Worm (Caenorhabditis elegans) whole organism, mixed stage, embryonic: ENCODE measurements around the gene C25D7.15.

Source experiments
- M03D4.4 ChIP-seq: sonication (generic microtip); optimal IDR thresholded peaks from 2 replicates; lab custom pipeline; 2017; ENCODE audit warnings: mild to moderate bottlenecking, missing genetic modification characterization, missing compliant biosample characterization
- bed-3 ChIP-seq: fragments of 200-800 bp; sonication (Bioruptor generic); optimal IDR thresholded peaks from 3 replicates; lab custom pipeline; 2018; ENCODE audit warnings: mild to moderate bottlenecking, missing genetic modification characterization, moderate library complexity, missing compliant biosample characterization
- ceh-43 ChIP-seq: fragments of 200-800 bp; sonication (Bioruptor generic); optimal IDR thresholded peaks from 2 replicates; lab custom pipeline; 2018; ENCODE audit warnings: mild to moderate bottlenecking, missing genetic modification characterization, moderate library complexity, missing compliant biosample characterization
- ceh-83 ChIP-seq: fragments of 200-800 bp; sonication (Bioruptor generic); optimal IDR thresholded peaks from 2 replicates; lab custom pipeline; 2018; ENCODE audit warnings: mild to moderate bottlenecking, missing genetic modification characterization, missing compliant biosample characterization
- ces-1 ChIP-seq: fragments of 150-350 bp; optimal IDR thresholded peaks from 2 replicates; lab custom pipeline; 2014; ENCODE audit warnings: missing biosample characterization, missing genetic modification reagents, missing genetic modification characterization
- cnd-1 ChIP-seq: fragments of 200-800 bp; sonication (Bioruptor generic); optimal IDR thresholded peaks from 2 replicates; lab custom pipeline; 2018; ENCODE audit warnings: mild to moderate bottlenecking, missing genetic modification characterization, missing compliant biosample characterization
- drap-1 ChIP-seq: fragments of 200-800 bp; sonication (Bioruptor generic); optimal IDR thresholded peaks from 3 replicates; lab custom pipeline; 2018; ENCODE audit warnings: mild to moderate bottlenecking, missing genetic modification characterization, missing compliant biosample characterization
- elt-1 ChIP-seq: sonication (generic microtip); optimal IDR thresholded peaks from 2 replicates; lab custom pipeline; 2017; ENCODE audit warnings: missing genetic modification characterization, mild to moderate bottlenecking, missing compliant biosample characterization, antibody characterized with exemption, moderate library complexity, borderline replicate concordance; ENCODE audit not compliant: insufficient read depth
- ham-2 ChIP-seq: fragments of 200-800 bp; sonication (Bioruptor generic); optimal IDR thresholded peaks from 2 replicates; lab custom pipeline; 2018; ENCODE audit warnings: mild to moderate bottlenecking, missing genetic modification characterization, missing compliant biosample characterization
- hlh-1 ChIP-seq: fragments of 150-350 bp; optimal IDR thresholded peaks from 2 replicates; lab custom pipeline; 2014; ENCODE audit warnings: missing biosample characterization, missing genetic modification reagents, missing genetic modification characterization
- lin-13 ChIP-seq: fragments of 150-350 bp; optimal IDR thresholded peaks from 2 replicates; lab custom pipeline; 2014; ENCODE audit warnings: missing biosample characterization, missing genetic modification characterization
- lin-32 ChIP-seq: fragments of 200-800 bp; sonication (Bioruptor generic); optimal IDR thresholded peaks from 2 replicates; lab custom pipeline; 2018; ENCODE audit warnings: mild to moderate bottlenecking, missing genetic modification characterization, missing compliant biosample characterization
- lsy-2 ChIP-seq: fragments of 150-350 bp; optimal IDR thresholded peaks from 2 replicates; lab custom pipeline; 2014; ENCODE audit warnings: missing biosample characterization, missing genetic modification characterization
- mab-5 ChIP-seq: fragments of 150-350 bp; optimal IDR thresholded peaks from 2 replicates; lab custom pipeline; 2014; ENCODE audit warnings: missing biosample characterization, missing genetic modification characterization
- mep-1 ChIP-seq: fragments of 150-350 bp; optimal IDR thresholded peaks from 2 replicates; lab custom pipeline; 2017; ENCODE audit warnings: missing biosample characterization, missing genetic modification reagents, missing genetic modification characterization, inconsistent platforms
- mls-2 ChIP-seq: sonication (generic microtip); optimal IDR thresholded peaks from 2 replicates; lab custom pipeline; 2016; ENCODE audit warnings: mild to moderate bottlenecking, missing genetic modification characterization, moderate library complexity, missing compliant biosample characterization
- nhr-12 ChIP-seq: fragments of 150-350 bp; optimal IDR thresholded peaks from 2 replicates; lab custom pipeline; 2014; ENCODE audit warnings: missing biosample characterization, missing genetic modification characterization
- nhr-2 ChIP-seq: fragments of 150-350 bp; optimal IDR thresholded peaks from 2 replicates; lab custom pipeline; 2014; ENCODE audit warnings: missing biosample characterization, missing genetic modification characterization
- nhr-237 ChIP-seq: fragments of 150-350 bp; optimal IDR thresholded peaks from 2 replicates; lab custom pipeline; 2014; ENCODE audit warnings: missing biosample characterization, missing genetic modification characterization
- nhr-76 ChIP-seq: sonication (generic microtip); optimal IDR thresholded peaks from 2 replicates; lab custom pipeline; 2017; ENCODE audit warnings: missing biosample characterization, missing genetic modification characterization
- pha-4 ChIP-seq: fragments of 150-350 bp; optimal IDR thresholded peaks from 2 replicates; lab custom pipeline; 2018; ENCODE audit warnings: missing biosample characterization, missing genetic modification reagents, missing genetic modification characterization
- sem-2 ChIP-seq: fragments of 200-800 bp; sonication (Bioruptor generic); optimal IDR thresholded peaks from 2 replicates; lab custom pipeline; 2018; ENCODE audit warnings: mild to moderate bottlenecking, missing genetic modification characterization, missing compliant biosample characterization
- unc-120 ChIP-seq: sonication (generic microtip); optimal IDR thresholded peaks from 2 replicates; lab custom pipeline; 2017; ENCODE audit warnings: missing genetic modification characterization, missing compliant biosample characterization; ENCODE audit not compliant: poor library complexity, severe bottlenecking
- unc-39 ChIP-seq: fragments of 150-350 bp; optimal IDR thresholded peaks from 2 replicates; lab custom pipeline; 2014; ENCODE audit warnings: missing biosample characterization, missing genetic modification characterization
- unc-62 ChIP-seq: fragments of 150-350 bp; optimal IDR thresholded peaks from 2 replicates; lab custom pipeline; 2014; ENCODE audit warnings: missing biosample characterization, missing genetic modification reagents, missing genetic modification characterization
- zip-8 ChIP-seq: fragments of 150-350 bp; optimal IDR thresholded peaks from 2 replicates; lab custom pipeline; 2014; ENCODE audit warnings: missing biosample characterization, missing genetic modification characterization
- ztf-11 ChIP-seq: fragments of 150-350 bp; optimal IDR thresholded peaks from 2 replicates; lab custom pipeline; 2014; ENCODE audit warnings: missing biosample characterization, missing genetic modification characterization

C25D7.15 gene

DNA sequence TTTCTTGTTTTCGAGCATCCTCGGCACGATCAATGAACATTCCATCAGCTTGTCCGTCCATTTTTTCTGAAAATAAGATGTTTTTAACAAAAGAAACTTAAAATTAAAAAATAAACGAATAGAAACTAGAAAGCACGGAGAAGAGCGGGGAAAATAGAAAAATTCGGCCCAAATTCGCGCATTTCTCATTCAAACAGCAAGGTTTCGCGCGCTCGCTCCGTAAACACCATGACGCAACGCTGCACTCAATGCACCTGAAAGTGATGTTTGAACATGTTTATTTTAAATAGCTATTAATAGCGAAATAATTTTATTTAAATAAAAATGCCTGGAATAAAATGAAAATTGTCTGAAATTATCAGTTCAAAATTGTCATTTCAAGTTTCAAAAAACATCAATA is at the start of gene C25D7.15, which contains the start of gene mcm-3:
Gene C25D7.15 (plus strand): TSS at position 275 of the 400 bp plus-strand sequence.
Gene mcm-3 (minus strand): TSS at position 66 of the 400 bp plus-strand sequence.
- TF ChIP-seq mls-2 (no peak), zip-8 (tag; lab: Kevin White, UChicago) (peak; percentile 44), drap-1 (GFP tag; lab: Kevin White, UChicago) (no peak), lsy-2 (peak; percentile 12), unc-39 (tag; lab: Kevin White, UChicago) (no peak), ces-1 (GFP tag; lab: Kevin White, UChicago) (peak; percentile 11)

DNA sequence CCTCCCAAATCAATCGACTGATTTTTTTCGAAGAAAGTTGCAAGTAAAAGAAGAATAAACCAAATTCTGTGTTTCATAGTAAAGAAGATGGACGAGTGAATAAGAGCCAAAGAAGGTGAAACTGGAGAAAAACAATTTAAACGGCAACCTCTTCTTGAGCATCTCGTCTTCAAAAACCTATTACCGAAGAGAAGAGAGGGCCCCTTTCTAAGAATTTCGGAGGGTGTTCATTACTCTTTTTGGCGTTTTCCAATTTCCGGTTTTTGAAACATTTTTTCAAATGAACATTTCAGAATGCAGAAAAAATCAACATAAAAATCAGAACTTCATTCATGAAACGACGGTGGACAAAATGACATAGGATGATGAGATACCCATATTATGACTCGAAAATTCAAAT is 48.0 kb upstream of the C25D7.15 start, which contains the start of gene nmr-2:
Gene nmr-2 (minus strand): TSS at position 101 of the 400 bp plus-strand sequence.
- no peak for TF ChIP-seq lin-32 (GFP tag; lab: Kevin White, UChicago)
- TF ChIP-seq lsy-2: no peak
- no peak for TF ChIP-seq unc-62 (GFP tag; lab: Kevin White, UChicago)
- TF ChIP-seq ces-1 (GFP tag; lab: Kevin White, UChicago): no peak
- no peak for TF ChIP-seq nhr-237 (tag; lab: Kevin White, UChicago)
- TF ChIP-seq ceh-83 (GFP tag; lab: Kevin White, UChicago): no peak

DNA sequence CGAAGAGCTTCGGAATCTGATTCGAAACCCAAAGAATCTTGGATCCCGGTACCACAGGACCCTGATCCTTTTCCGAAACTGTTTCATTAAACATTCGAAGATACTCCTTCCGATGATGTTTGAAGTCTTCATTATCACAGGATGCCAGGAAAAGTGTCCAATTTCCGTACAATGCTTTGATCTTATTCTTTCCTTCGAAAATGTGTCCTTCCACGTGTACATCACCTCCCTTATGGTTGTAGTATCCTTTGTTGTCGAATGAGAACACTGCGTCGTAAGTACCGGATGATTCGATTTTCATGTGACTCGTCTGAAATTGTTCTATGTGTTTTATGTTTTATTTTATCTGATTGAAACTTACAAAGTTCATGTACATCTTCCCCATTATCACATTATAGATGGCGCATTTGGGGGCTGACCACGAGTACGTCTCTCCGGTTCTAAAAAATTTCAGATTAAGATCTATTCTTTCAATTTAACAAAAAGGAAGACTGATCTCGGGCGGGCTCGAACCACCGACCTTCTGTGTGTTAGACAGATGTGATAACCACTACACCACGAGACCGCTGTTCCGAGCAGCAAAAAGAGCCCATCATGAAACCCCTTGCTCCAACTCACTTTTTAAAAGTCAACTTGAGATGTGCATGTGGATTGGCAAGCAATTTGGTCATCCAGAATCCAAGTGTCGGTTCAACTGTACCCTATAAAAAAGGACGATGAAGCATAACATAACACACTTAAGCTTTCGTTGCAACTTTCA is 46.9 kb upstream of the C25D7.15 start:
- TF ChIP-seq sem-2 (peak; percentile 10), mep-1 (tag; lab: Kevin White, UChicago) (no peak)

DNA sequence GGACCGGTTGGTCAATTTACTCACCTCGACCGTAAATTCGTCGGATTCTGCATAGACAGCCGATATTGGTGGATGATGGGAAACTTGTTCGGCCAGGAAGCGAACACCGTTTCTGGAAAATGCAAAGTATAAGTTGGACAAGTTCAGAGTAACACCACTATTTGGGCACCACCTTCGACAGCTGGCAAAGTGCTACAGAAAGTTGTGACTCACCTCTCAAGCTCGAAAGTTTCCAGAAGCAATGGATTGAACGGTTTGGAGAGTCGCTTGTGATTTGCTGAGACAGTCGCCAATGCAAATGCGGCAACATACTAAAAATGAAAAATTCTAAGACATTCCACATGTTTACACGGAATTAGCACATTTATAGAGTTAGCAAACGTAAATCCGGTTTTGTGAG is 46.3 kb upstream of the C25D7.15 start:
- TF ChIP-seq cnd-1 (no peak), lin-13 (no peak), hlh-1 (tag; lab: Kevin White, UChicago) (no peak), nhr-12 (no peak), unc-120 (tag; lab: Kevin White, UChicago) (no peak), nhr-2 (tag; lab: Kevin White, UChicago) (no peak), mab-5 (tag; lab: Kevin White, UChicago) (no peak), elt-1 (tag; lab: Kevin White, UChicago) (no peak), ztf-11 (no peak), M03D4.4 (tag; lab: Kevin White, UChicago) (no peak), bed-3 (GFP tag; lab: Kevin White, UChicago) (no peak), zip-8 (tag; lab: Kevin White, UChicago) (no peak)

DNA sequence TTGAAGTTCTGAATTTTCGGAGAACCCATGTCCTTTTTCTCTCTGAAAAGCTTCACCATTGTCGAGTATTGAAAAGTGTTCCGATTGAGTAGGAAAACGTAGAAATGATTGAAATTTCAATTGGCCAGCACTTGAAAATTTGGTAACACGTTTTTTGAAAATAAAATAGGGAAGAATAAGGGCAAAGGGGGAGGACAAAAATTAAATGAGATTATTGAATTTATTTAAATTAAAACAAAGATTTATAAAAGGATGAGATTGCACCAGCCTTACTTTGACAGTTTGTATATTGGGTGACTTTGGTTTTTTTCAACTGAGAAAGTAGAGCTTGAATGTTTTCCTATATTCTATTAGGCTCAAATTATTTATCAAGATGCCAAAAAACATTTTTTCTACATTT is 45.4 kb upstream of the C25D7.15 start, which contains the start of gene obr-2:
Gene obr-2 (minus strand): TSS at position 101 of the 400 bp plus-strand sequence.
- no peak for TF ChIP-seq unc-62 (GFP tag; lab: Kevin White, UChicago)
- TF ChIP-seq ztf-11: no peak
- TF ChIP-seq pha-4 (tag; lab: Kevin White, UChicago): no peak
- no peak for TF ChIP-seq ces-1 (GFP tag; lab: Kevin White, UChicago)
- no peak for TF ChIP-seq ceh-43 (GFP tag; lab: Kevin White, UChicago)
- no peak for TF ChIP-seq mls-2
- TF ChIP-seq lin-32 (GFP tag; lab: Kevin White, UChicago): no peak

DNA sequence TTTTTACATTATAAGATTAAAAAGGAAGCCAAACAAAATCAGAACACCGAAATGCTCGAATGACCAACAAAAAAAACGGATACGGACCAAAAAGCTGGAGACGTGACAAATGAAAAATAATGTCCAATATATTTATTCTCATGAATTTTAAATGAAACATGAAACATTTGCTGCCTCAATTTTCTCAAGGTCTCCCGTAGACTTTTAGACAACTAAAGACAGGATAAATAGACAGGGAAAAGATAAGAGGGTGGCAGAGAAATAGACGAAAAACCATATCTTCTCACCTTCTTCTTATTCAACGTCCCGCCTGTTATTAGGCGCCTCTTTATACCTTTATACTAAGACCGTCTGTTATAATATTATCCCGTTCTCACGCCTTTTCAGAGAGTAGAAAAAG is 43.8 kb upstream of the C25D7.15 start:
- TF ChIP-seq unc-120 (tag; lab: Kevin White, UChicago) (peak; percentile 6), ham-2 (no peak), lin-13 (no peak)
- TF ChIP-seq, all 35 proteins: peak for 1

DNA sequence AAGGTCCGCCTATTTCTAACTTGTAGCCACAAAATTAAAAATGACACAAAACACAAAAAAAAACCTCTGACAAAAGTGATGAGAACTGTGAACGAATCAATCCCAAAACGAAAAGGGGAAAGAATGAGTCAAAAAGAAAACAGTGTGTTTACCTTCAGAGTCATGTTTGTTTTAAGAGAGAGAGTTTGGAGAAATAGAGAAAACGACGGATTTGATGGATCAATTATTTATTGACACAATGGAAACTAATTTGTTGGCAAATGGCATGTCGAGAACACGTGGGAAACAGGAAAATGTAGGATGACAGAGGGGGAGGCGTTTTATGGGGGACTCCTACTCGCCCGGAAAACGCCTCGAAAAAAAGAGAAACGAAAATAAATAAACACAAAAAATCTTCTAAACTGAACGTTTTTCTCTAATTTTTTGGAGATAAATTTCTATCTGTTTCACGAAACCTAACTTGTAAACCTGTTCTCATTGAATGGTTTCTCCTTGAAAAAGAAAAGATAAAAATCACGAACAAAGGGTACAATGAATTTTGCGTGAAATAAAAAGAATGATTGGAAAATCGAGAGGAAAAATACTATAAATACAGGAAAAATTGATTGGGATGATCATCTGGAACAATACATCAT is 42.7 kb upstream of the C25D7.15 start:
- TF ChIP-seq nhr-76 (tag; lab: Kevin White, UChicago) (no peak), hlh-1 (tag; lab: Kevin White, UChicago) (no peak), nhr-12 (no peak)
- TF ChIP-seq, all 35 proteins: peak for 0
